Worm (Caenorhabditis elegans): ENCODE measurements around the gene srab-23.

Gene srab-23

DNA sequence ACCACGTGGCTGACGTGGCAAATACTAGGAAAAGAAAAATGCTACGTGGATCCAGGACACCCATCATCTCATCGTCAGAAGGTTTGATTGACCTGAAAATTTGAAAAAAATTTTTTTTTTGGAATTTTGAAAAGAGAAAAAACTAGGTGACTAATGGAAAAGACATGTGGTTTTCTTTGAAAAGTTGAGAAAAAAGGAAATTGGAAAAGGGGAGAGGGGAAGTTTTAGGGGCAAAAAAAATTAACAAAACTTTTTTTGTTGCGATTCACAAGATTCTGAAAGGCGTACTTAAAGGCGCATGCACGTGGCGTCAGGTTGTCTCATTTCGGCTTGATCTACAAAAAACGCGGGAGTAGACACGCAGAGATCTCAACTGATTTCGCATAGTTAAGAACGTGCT is 37.4 kb upstream of the srab-23 start, which contains the start of gene Y40B10A.9:
TSS of gene Y40B10A.9 (minus strand) at position 101 of the 400 bp plus-strand sequence.
- no peak for TF ChIP-seq C04F5.9 (tag; optimal IDR thresholded peaks at IDR 0.05)
- TF ChIP-seq nhr-47 (tag; optimal IDR thresholded peaks at IDR 0.05) = no peak
- TF ChIP-seq nhr-90 (tag; optimal IDR thresholded peaks at IDR 0.05; ENCODE audit: poor library complexity) = no peak
- no peak for TF ChIP-seq skn-1 (tag; optimal IDR thresholded peaks at IDR 0.05)
- no peak for TF ChIP-seq F16B12.6 (tag; optimal IDR thresholded peaks at IDR 0.05)
- no peak for TF ChIP-seq lin-14 (GFP tag; optimal IDR thresholded peaks at IDR 0.05)
- TF ChIP-seq fos-1 (tag; optimal IDR thresholded peaks at IDR 0.05) = no peak
- TF ChIP-seq snpc-4 (tag; optimal IDR thresholded peaks at IDR 0.05) = no peak
- no peak for TF ChIP-seq elt-3 (tag; optimal IDR thresholded peaks at IDR 0.05)
- no peak for TF ChIP-seq elt-2 (tag; optimal IDR thresholded peaks at IDR 0.05)
- TF ChIP-seq dsc-1 (tag; optimal IDR thresholded peaks at IDR 0.05) = no peak
- no peak for TF ChIP-seq sptf-1 (tag; optimal IDR thresholded peaks at IDR 0.05)
- no peak for TF ChIP-seq alr-1 (tag; optimal IDR thresholded peaks at IDR 0.05; ENCODE audit: borderline replicate concordance)
- TF ChIP-seq ama-1 (optimal IDR thresholded peaks at IDR 0.05) = no peak
- no peak for TF ChIP-seq vab-15 (tag; optimal IDR thresholded peaks at IDR 0.05)

DNA sequence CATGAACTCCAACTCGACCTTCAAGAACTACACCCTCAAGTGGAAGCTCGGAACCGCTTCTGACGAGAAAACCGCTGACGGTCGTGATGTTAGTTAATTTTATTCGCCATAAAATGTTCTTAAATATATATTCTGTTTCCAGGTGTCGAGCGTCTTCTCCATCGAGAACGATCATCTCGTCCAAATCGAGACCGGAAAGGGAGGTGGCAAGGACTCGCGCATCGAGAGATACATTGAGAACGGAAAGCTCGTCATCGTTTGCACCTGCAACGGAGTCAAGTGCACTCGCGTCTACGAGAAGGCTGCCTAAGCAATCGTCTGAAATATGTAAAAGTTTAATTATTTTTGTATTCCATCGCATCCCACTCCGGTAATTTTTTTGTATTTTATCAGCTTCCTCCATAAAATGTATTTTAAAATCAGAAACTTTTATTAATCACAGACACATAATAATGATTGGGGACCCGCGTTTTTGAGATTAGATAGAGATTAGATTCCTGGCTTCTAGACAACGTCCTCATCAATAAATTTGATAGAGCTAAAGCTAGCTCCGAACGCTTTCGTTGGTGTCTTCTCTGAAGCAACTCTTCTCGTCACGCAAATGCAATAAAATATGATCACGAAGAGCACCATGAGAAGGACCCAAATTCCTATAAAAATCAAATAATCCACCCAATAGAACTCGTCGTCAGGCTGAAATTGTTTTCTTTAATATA is 33.4 kb upstream of the srab-23 start:
- peak; percentile 22 for TF ChIP-seq nhr-85 (tag)
- TF ChIP-seq mab-9 (GFP tag; IDR thresholded peaks at IDR 0.05) = no peak
- peak; percentile 13 for TF ChIP-seq mep-1 (tag; optimal IDR thresholded peaks at IDR 0.05)
- TF ChIP-seq rnt-1 (tag; optimal IDR thresholded peaks at IDR 0.05) = no peak

DNA sequence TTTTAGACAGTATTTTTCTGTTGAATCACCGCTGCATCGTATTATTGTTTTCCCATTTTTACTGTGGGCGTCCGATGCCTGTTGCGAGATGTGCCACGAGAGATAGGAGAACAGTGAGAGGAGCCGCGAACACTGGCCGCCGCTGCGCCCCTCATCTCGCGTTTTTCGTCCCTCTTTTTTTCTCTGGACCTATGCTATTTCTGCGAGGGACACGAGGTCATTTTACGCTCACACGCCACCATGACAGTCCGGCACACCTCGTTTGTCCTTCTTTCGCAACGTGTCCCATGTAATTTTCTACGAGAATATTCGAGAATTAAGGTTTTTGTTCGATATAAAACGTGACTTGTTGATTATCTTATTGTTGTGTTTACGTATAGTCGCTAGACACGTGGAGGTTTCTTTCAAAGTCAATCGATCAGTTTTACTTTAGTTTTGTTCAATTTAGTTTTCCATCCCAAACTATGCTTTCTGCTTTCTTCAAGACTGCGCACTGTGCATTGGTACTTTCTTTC is 32.6 kb upstream of the srab-23 start, which contains the start of gene lbp-9:
TSS of gene lbp-9 (plus strand) at position 465 of the 515 bp plus-strand sequence.
- peak; percentile 80 for TF ChIP-seq nhr-71 (tag; optimal IDR thresholded peaks at IDR 0.05)
- TF ChIP-seq ceh-63 (GFP tag; optimal IDR thresholded peaks at IDR 0.05) = no peak
- no peak for TF ChIP-seq mab-9 (GFP tag; IDR thresholded peaks at IDR 0.05)
- no peak for TF ChIP-seq nhr-76 (tag; optimal IDR thresholded peaks at IDR 0.05)
- TF ChIP-seq vab-15 (tag; optimal IDR thresholded peaks at IDR 0.05) = no peak
- TF ChIP-seq ceh-90 (tag; optimal IDR thresholded peaks at IDR 0.05) = no peak
- TF ChIP-seq ama-1 (optimal IDR thresholded peaks at IDR 0.05) = no peak
- TF ChIP-seq mef-2 (tag; optimal IDR thresholded peaks at IDR 0.05) = no peak
- TF ChIP-seq tlp-1 (tag; optimal IDR thresholded peaks at IDR 0.05) = no peak
- TF ChIP-seq irx-1 (tag; optimal IDR thresholded peaks at IDR 0.05) = peak; percentile 25
- TF ChIP-seq pax-3 (tag; optimal IDR thresholded peaks at IDR 0.05) = no peak
- peak in 2 of 3 experiments; percentile 6 to 50 for TF ChIP-seq dpl-1 (GFP tag; optimal IDR thresholded peaks at IDR 0.05)
- peak; percentile 43 for TF ChIP-seq nhr-90 (tag; optimal IDR thresholded peaks at IDR 0.05; ENCODE audit: poor library complexity)
- no peak for TF ChIP-seq isw-1 (GFP tag; IDR thresholded peaks at IDR 0.05)
- no peak for TF ChIP-seq lir-3 (tag; optimal IDR thresholded peaks at IDR 0.05; ENCODE audit: poor library complexity)
- peak; percentile 35 for TF ChIP-seq xbp-1 (tag; optimal IDR thresholded peaks at IDR 0.05)
- no peak for TF ChIP-seq egl-27 (tag; optimal IDR thresholded peaks at IDR 0.05)
- peak in 1 of 3 experiments; percentile 31 for TF ChIP-seq ceh-82 (tag; optimal IDR thresholded peaks at IDR 0.05)
- TF ChIP-seq C34B4.2 (tag; optimal IDR thresholded peaks at IDR 0.05) = no peak
- peak; percentile 91 for TF ChIP-seq nhr-85 (tag)
- TF ChIP-seq nhr-20 (tag; optimal IDR thresholded peaks at IDR 0.05) = peak; percentile 88
- TF ChIP-seq C04F5.9 (tag; optimal IDR thresholded peaks at IDR 0.05) = peak; percentile 15
- TF ChIP-seq lin-15B (tag; optimal IDR thresholded peaks at IDR 0.05) = no peak
- no peak for TF ChIP-seq ceh-8 (GFP tag; optimal IDR thresholded peaks at IDR 0.05)
- no peak for TF ChIP-seq pqm-1 (tag; optimal IDR thresholded peaks at IDR 0.05)
- TF ChIP-seq fkh-10 (GFP tag; optimal IDR thresholded peaks at IDR 0.05) = no peak
- no peak for TF ChIP-seq alr-1 (tag; optimal IDR thresholded peaks at IDR 0.05; ENCODE audit: borderline replicate concordance)
- peak; percentile 89 for TF ChIP-seq mep-1 (tag; optimal IDR thresholded peaks at IDR 0.05)
- no peak for TF ChIP-seq elt-2 (tag; optimal IDR thresholded peaks at IDR 0.05)
- TF ChIP-seq jun-1 (tag; optimal IDR thresholded peaks at IDR 0.05) = no peak
- no peak for TF ChIP-seq zip-4 (GFP tag; optimal IDR thresholded peaks at IDR 0.05)
- TF ChIP-seq nhr-19 (GFP tag; conservative IDR thresholded peaks at IDR 0.05) = peak; percentile 37; the same call in 1 of the 2 replicates
- no peak for TF ChIP-seq C16A3.4 (tag; optimal IDR thresholded peaks at IDR 0.05)
- TF ChIP-seq tbx-2 (tag; optimal IDR thresholded peaks at IDR 0.05) = peak; percentile 23
- TF ChIP-seq hlh-4 (tag; optimal IDR thresholded peaks at IDR 0.05) = no peak
- peak; percentile 74 for TF ChIP-seq skn-1 (tag; optimal IDR thresholded peaks at IDR 0.05)
- TF ChIP-seq zag-1 (tag; optimal IDR thresholded peaks at IDR 0.05) = no peak

Data from whole organism, L1 larva.